Fruit fly (Drosophila melanogaster) Kc167 (cell line): ENCODE results near the gene pr.

Source experiments
- Myc ChIP-seq: fragments of >200 bp; optimal IDR thresholded peaks from 2 replicates; lab custom pipeline; 2017; ENCODE audit warnings: missing external identifiers
- Sin3A ChIP-seq: fragments of >200 bp; optimal IDR thresholded peaks from 2 replicates; lab custom pipeline; 2018; ENCODE audit warnings: missing external identifiers
- h ChIP-seq: fragments of >200 bp; optimal IDR thresholded peaks from 3 replicates; lab custom pipeline; 2018; ENCODE audit warnings: missing external identifiers
- insv ChIP-seq: fragments of >200 bp; optimal IDR thresholded peaks from 3 replicates; lab custom pipeline; 2018; ENCODE audit warnings: missing external identifiers
- psq ChIP-seq: fragments of >200 bp; optimal IDR thresholded peaks from 2 replicates; lab custom pipeline; 2017; ENCODE audit warnings: missing external identifiers
- ttk ChIP-seq: sonication (Bioruptor generic); optimal IDR thresholded peaks from 2 replicates; lab custom pipeline; 2017; ENCODE audit warnings: missing external identifiers

Gene pr

dm6 chr2L:20075234-20075803 lies at the start of gene pr, which contains the start of gene neb:
TSS of gene pr (minus strand) at chr2L:20075458.
TSS of gene neb (plus strand) at chr2L:20075757.
- no peak for TF ChIP-seq insv (lab: Kevin White, UChicago)
- no peak for TF ChIP-seq h (lab: Kevin White, UChicago)
- no peak for TF ChIP-seq ttk
- TF ChIP-seq Myc (lab: Kevin White, UChicago), result no peak

DNA sequence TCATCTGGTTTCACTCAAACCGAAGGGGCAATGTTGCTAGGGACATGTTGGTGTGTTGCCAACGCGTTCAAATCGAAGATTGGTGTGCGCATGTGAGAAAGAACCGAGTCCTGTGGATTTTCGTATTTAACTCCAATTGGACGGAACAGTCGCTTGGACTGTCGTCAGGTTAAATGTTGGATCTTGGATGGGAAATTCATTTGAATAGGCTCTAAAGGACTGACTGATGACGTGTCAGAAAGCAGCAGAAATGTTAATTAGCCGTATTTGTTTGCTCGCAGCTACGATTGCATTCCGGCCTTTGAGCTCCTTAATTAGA lies 45.9 kb upstream of the pr start:
- TF ChIP-seq Myc (lab: Kevin White, UChicago) (no peak), ttk (no peak), h (lab: Kevin White, UChicago) (no peak), Sin3A (lab: Kevin White, UChicago) (no peak)

DNA sequence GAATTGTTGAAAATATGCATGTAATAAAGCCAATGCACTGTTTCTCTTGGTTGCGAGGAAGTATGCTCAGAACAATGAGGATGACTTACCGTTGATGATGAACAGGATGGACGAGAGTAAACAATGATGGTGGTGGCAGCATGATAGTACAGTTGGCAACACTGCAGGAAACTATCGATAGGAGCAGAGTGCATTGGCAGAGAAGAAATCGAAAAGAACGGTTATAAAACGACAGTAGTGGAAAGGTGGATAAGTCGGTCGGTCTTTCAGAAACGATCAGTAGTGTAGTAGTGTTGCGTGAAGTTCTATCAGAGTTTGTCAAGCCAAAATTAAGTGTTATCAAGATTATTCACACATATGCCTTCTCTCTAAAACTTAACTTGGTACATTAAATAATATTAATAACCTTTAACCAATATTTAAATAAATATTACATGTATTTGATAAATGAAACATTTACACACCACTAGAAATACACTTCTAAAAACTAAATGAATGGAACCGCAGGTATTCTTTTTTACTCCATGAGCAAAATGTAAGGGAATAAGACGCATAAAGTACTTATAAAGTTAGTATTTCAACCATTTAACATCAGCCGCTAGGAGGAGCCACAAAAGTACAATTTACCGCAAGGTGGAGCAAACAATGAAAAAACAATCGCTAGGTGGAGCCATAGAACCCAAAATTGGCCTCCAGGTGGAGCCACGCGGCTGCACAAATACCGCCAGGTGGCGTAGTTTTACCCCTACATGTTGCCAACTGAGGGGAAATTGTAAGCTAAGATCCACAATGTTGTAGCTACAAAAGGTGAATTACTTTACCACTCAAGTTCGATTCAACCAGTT lies 45.4 kb upstream of the pr start:
- no peak for TF ChIP-seq h (lab: Kevin White, UChicago)

- TF ChIP-seq Sin3A (lab: Kevin White, UChicago) (no peak), h (lab: Kevin White, UChicago) (no peak)
These were observed 42.5 kb upstream of the pr start for dm6 chr2L:20117752-20118151.

- TF ChIP-seq insv (lab: Kevin White, UChicago) (no peak), ttk (no peak), Myc (lab: Kevin White, UChicago) (no peak), Sin3A (lab: Kevin White, UChicago) (no peak), h (lab: Kevin White, UChicago) (no peak)
These were observed 40.6 kb upstream of the pr start for dm6 chr2L:20115865-20116264.

DNA sequence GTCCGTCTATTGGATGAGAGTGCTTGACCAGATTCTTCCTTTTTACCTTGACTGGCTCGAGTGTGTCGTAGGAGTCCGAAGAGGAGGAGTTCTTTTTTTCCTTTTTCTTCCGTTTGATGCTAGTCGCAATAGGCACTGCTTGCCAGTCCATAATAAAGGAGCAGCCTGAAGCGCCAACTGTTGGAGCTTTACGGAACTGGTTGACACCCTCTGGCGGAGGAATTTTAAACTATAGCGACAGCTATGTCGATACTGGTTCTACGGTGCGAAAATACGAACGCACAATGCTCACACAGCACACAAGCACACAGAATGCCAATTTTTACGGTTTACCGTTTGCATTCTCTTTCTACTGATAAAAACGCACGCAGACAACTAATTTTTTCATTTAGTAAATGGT lies 31.3 kb upstream of the pr start:
- TF ChIP-seq psq (lab: Kevin White, UChicago) (no peak), Myc (lab: Kevin White, UChicago) (no peak), ttk (no peak), Sin3A (lab: Kevin White, UChicago) (no peak), insv (lab: Kevin White, UChicago) (no peak), h (lab: Kevin White, UChicago) (no peak)

dm6 chr2L:20104526-20104925 lies 29.3 kb upstream of the pr start:
- TF ChIP-seq ttk (no peak), psq (lab: Kevin White, UChicago) (no peak), insv (lab: Kevin White, UChicago) (no peak), Myc (lab: Kevin White, UChicago) (no peak), Sin3A (lab: Kevin White, UChicago) (no peak), h (lab: Kevin White, UChicago) (no peak)

DNA sequence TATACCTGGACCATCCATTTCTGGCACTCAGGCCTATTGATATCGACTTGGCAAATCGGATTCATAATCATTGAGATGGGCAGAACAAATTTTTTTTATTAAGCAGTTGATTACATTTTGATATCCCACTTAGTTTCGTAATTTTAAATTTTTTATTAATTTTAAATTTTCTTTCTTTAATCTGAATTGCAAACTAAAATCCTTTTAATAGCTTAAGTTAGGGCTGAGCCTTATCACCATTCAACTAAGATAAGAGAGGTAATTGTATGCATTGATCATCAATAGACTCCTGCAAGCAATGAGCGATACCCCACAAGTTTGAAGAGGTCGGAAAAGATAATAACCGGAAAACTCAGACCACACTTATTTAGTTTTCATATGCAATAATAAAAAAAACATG lies 28.8 kb upstream of the pr start, which contains the start of gene CG13970:
CG13970 (minus strand) TSS at position 101 of the 400 bp plus-strand sequence.
- TF ChIP-seq psq (lab: Kevin White, UChicago) (no peak), h (lab: Kevin White, UChicago) (no peak), insv (lab: Kevin White, UChicago) (no peak), Myc (lab: Kevin White, UChicago) (no peak)

DNA sequence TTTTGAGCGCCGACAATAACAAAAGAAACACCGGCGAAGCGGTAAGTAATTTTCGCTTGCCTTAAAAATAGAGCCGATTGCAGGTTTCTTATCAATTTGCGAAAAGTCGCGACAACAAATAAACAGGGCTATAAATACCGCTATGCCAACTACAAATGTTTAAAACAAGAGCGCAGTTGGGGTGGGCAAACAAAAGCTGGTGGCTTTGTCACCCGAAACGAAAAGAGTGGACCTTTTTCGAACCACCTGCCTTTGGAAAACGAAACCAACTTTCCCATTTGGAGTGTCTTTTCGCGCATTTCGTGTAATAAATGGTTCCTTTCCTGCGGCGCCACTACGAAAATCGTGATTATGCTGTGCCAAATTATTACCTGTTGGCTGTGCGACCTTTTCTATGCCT lies 22.9 kb upstream of the pr start:
- no peak for TF ChIP-seq Sin3A (lab: Kevin White, UChicago)
- TF ChIP-seq Myc (lab: Kevin White, UChicago), result no peak
- no peak for TF ChIP-seq ttk
- no peak for TF ChIP-seq psq (lab: Kevin White, UChicago)
- TF ChIP-seq insv (lab: Kevin White, UChicago), result no peak
- TF ChIP-seq h (lab: Kevin White, UChicago), result no peak

dm6 chr2L:20097773-20098172 lies 22.5 kb upstream of the pr start:
- TF ChIP-seq Sin3A (lab: Kevin White, UChicago) (no peak), ttk (no peak), h (lab: Kevin White, UChicago) (no peak), Myc (lab: Kevin White, UChicago) (no peak), insv (lab: Kevin White, UChicago) (no peak), psq (lab: Kevin White, UChicago) (no peak)

DNA sequence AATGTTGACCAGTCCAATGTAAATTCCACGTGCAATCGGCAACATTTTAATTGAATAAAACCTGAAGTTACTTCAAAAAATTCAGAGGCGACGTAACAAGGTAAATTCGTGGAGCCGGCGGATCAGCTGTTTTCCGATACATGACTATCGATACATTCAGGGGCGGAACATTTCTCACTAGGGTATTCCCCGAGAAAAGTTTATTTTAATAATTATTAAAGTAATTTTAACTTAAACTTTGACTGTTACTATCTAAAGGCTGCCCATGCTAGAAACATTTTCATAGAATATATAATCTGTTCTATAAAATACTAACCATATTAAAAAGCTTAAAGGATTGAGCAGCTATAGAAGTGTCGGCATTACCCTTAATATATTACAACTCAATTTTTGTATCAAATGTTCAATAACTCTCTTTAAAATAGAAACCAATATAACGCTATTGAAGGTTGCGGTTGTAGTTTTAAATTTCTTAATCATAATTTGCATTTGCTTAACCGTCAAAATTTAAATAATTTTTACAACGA lies 21.9 kb upstream of the pr start, which contains the start of the genes mRpS18B and Kua:
mRpS18B (minus strand) TSS at position 149 of the 527 bp plus-strand sequence.
Kua (plus strand) TSS at position 477 of the 527 bp plus-strand sequence.
- TF ChIP-seq h (lab: Kevin White, UChicago), result no peak
- TF ChIP-seq psq (lab: Kevin White, UChicago), result no peak
- no peak for TF ChIP-seq ttk
- TF ChIP-seq insv (lab: Kevin White, UChicago), result no peak
- TF ChIP-seq Sin3A (lab: Kevin White, UChicago), result no peak
- TF ChIP-seq Myc (lab: Kevin White, UChicago), result no peak

DNA sequence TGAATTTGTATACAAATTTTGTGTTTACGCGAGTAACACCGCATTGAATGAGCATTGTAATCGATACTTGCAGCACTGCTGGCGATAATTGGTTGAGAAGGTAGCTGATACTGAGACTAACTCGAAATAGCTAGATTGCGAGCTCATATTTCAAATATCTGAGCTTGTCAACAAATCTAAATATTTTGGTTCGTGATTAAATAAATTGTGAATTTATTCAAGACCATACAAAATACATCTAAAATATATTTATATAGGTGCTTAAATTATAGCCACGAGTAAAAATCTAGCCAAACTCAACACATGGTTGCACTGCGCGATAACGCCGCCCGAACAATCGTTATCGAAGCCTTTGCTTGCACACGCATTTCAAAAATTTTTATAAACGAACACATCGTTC lies 18.5 kb upstream of the pr start, which contains the start of the genes Taf13 and nesd:
Taf13 (minus strand) TSS at position 56 of the 400 bp plus-strand sequence.
nesd (plus strand) TSS at position 179 of the 400 bp plus-strand sequence.
- no peak for TF ChIP-seq ttk
- no peak for TF ChIP-seq Myc (lab: Kevin White, UChicago)
- no peak for TF ChIP-seq h (lab: Kevin White, UChicago)
- no peak for TF ChIP-seq insv (lab: Kevin White, UChicago)
- TF ChIP-seq psq (lab: Kevin White, UChicago), result no peak
- TF ChIP-seq Sin3A (lab: Kevin White, UChicago), result no peak
